Fruit fly (Drosophila melanogaster) whole organism, embryonic: ENCODE results near the gene CG32188.
A peak's percentile ranks its signal among the peaks of the same experiment; 100 is the strongest.

Experiments
- Awh ChIP-seq: fragments of 200-800 bp; sonication (Bioruptor generic); IDR thresholded peaks from 2 replicates; pipeline ENCODE4, ENCODE4 v1.3.6; 2022; ENCODE audit warnings: missing biosample characterization, missing genetic modification characterization
- CG10654 ChIP-seq: fragments of 200-800 bp; sonication (Bioruptor generic); optimal IDR thresholded peaks from 2 replicates; lab custom pipeline; 2016; ENCODE audit warnings: missing biosample characterization, missing genetic modification characterization
- CG12942 ChIP-seq: fragments of 200-800 bp; sonication (Bioruptor generic); optimal IDR thresholded peaks from 3 replicates; lab custom pipeline; 2016; ENCODE audit warnings: missing biosample characterization, missing genetic modification characterization
- CG15011 ChIP-seq: fragments of 200-800 bp; sonication (Bioruptor generic); optimal IDR thresholded peaks from 3 replicates; lab custom pipeline; 2018; ENCODE audit warnings: missing biosample characterization, mild to moderate bottlenecking, missing genetic modification characterization
- CG15601 ChIP-seq: fragments of 200-800 bp; sonication (Bioruptor generic); optimal IDR thresholded peaks from 3 replicates; lab custom pipeline; 2019; ENCODE audit warnings: missing biosample characterization, mild to moderate bottlenecking, missing genetic modification characterization, moderate library complexity
- CG1602 ChIP-seq: fragments of 200-800 bp; sonication (Bioruptor generic); optimal IDR thresholded peaks from 3 replicates; lab custom pipeline; 2016; ENCODE audit warnings: missing biosample characterization, missing genetic modification characterization
- CG1647 ChIP-seq: fragments of 200-800 bp; sonication (Bioruptor generic); optimal IDR thresholded peaks from 3 replicates; lab custom pipeline; 2016; ENCODE audit warnings: missing biosample characterization, missing genetic modification characterization
- CG16813 ChIP-seq: fragments of 200-800 bp; sonication (Bioruptor generic); IDR thresholded peaks from 3 replicates; pipeline ENCODE4 v1.3.6; 2022; ENCODE audit warnings: missing biosample characterization, missing genetic modification characterization; ENCODE audit not compliant: partially characterized antibody
- CG17802 ChIP-seq: fragments of 200-800 bp; sonication (Bioruptor generic); optimal IDR thresholded peaks from 2 replicates; lab custom pipeline; 2018; ENCODE audit warnings: missing biosample characterization, mild to moderate bottlenecking, missing genetic modification characterization, moderate library complexity
- CG2129 ChIP-seq: fragments of 200-800 bp; sonication (Bioruptor generic); IDR thresholded peaks from 2 replicates; pipeline ENCODE4 v1.3.6; 2022; ENCODE audit warnings: missing biosample characterization, missing genetic modification characterization; ENCODE audit not compliant: partially characterized antibody
- CG32767 ChIP-seq: fragments of 200-800 bp; sonication (Bioruptor generic); IDR thresholded peaks from 2 replicates; pipeline ENCODE4 v1.3.6; 2022; ENCODE audit warnings: missing biosample characterization, missing genetic modification characterization
- CG4617 ChIP-seq: fragments of 200-800 bp; sonication (Bioruptor generic); optimal IDR thresholded peaks from 3 replicates; lab custom pipeline; 2016; ENCODE audit warnings: missing biosample characterization, missing genetic modification characterization, borderline replicate concordance
- CG6813 ChIP-seq: fragments of 200-800 bp; sonication (Bioruptor generic); optimal IDR thresholded peaks from 2 replicates; lab custom pipeline; 2017; ENCODE audit warnings: missing biosample characterization, missing genetic modification characterization, mild to moderate bottlenecking, moderate library complexity, missing genetic modification reagents
- CG7271 ChIP-seq: fragments of 200-800 bp; sonication (Bioruptor generic); optimal IDR thresholded peaks from 2 replicates; lab custom pipeline; 2018; ENCODE audit warnings: missing biosample characterization, mild to moderate bottlenecking, missing genetic modification characterization, moderate library complexity
- CG7745 ChIP-seq: fragments of 200-800 bp; sonication (Bioruptor generic); optimal IDR thresholded peaks from 2 replicates; lab custom pipeline; 2018; ENCODE audit warnings: missing biosample characterization, mild to moderate bottlenecking, missing genetic modification characterization, moderate library complexity
- CG8388 ChIP-seq: fragments of 200-800 bp; sonication (Bioruptor generic); optimal IDR thresholded peaks from 2 replicates; lab custom pipeline; 2019; ENCODE audit warnings: missing biosample characterization, mild to moderate bottlenecking, missing genetic modification characterization, moderate library complexity
- CG9727 ChIP-seq: fragments of 200-800 bp; sonication (Bioruptor generic); optimal IDR thresholded peaks from 3 replicates; lab custom pipeline; 2017; ENCODE audit warnings: missing biosample characterization, mild to moderate bottlenecking, missing genetic modification characterization
- Camta ChIP-seq: fragments of 200-800 bp; sonication (Bioruptor generic); optimal IDR thresholded peaks from 2 replicates; lab custom pipeline; 2016; ENCODE audit warnings: missing biosample characterization, missing genetic modification characterization
- Deaf1 ChIP-seq: fragments of 200-800 bp; optimal IDR thresholded peaks from 3 replicates; lab custom pipeline; 2019; ENCODE audit warnings: missing biosample characterization, mild to moderate bottlenecking, missing genetic modification characterization, moderate library complexity
- Dfd ChIP-seq, 2 experiments: fragments of >200 bp; optimal IDR thresholded peaks; 2 replicates each; lab custom pipeline; 2017; ENCODE audit warnings: missing biosample characterization in 2 of 2, missing genetic modification characterization in 2 of 2
- Dll ChIP-seq: fragments of 200-800 bp; sonication (Bioruptor generic); IDR thresholded peaks from 4 replicates; pipeline ENCODE4 v1.3.6; 2022; ENCODE audit warnings: missing biosample characterization, missing genetic modification characterization; ENCODE audit not compliant: partially characterized antibody
- Doc3 ChIP-seq: fragments of 200-800 bp; sonication (Bioruptor generic); IDR thresholded peaks from 3 replicates; pipeline ENCODE4 v1.3.6; 2022; ENCODE audit warnings: missing biosample characterization, missing genetic modification characterization; ENCODE audit not compliant: partially characterized antibody
- Ets65A ChIP-seq: fragments of 200-800 bp; sonication (Bioruptor generic); peaks from one replicate; lab custom pipeline; 2016; ENCODE audit warnings: missing biosample characterization, missing genetic modification characterization
- Hr3 ChIP-seq: fragments of 200-800 bp; sonication (Bioruptor generic); optimal IDR thresholded peaks from 3 replicates; lab custom pipeline; 2016; ENCODE audit warnings: missing biosample characterization, missing genetic modification characterization
- Lpt ChIP-seq: fragments of >200 bp; optimal IDR thresholded peaks from 2 replicates; lab custom pipeline; 2018; ENCODE audit warnings: missing biosample characterization, missing genetic modification characterization
- NK7.1 ChIP-seq: fragments of 200-800 bp; sonication (Bioruptor generic); optimal IDR thresholded peaks from 3 replicates; lab custom pipeline; 2016; ENCODE audit warnings: missing biosample characterization, missing genetic modification characterization
- PHDP ChIP-seq: fragments of 200-800 bp; sonication (Bioruptor generic); optimal IDR thresholded peaks from 3 replicates; lab custom pipeline; 2018; ENCODE audit warnings: missing biosample characterization, mild to moderate bottlenecking, missing genetic modification characterization, moderate library complexity
- YL-1 ChIP-seq: fragments of 200-800 bp; sonication (Bioruptor generic); optimal IDR thresholded peaks from 3 replicates; lab custom pipeline; 2017; ENCODE audit warnings: missing biosample characterization, mild to moderate bottlenecking, missing genetic modification characterization
- abd-A ChIP-seq: fragments of 200-800 bp; sonication (Bioruptor generic); optimal IDR thresholded peaks from 3 replicates; lab custom pipeline; 2019; ENCODE audit warnings: missing biosample characterization, mild to moderate bottlenecking, missing genetic modification characterization, moderate library complexity
- al ChIP-seq: fragments of 200-800 bp; sonication (Bioruptor generic); IDR thresholded peaks from 2 replicates; pipeline ENCODE4 v1.3.6; 2022; ENCODE audit warnings: missing biosample characterization, missing genetic modification characterization
- bbx ChIP-seq: fragments of 200-800 bp; sonication (Bioruptor generic); IDR thresholded peaks from 2 replicates; pipeline ENCODE4 v1.3.6; 2022; ENCODE audit warnings: missing biosample characterization, missing genetic modification characterization; ENCODE audit not compliant: partially characterized antibody
- cad ChIP-seq: fragments of >200 bp; optimal IDR thresholded peaks from 2 replicates; lab custom pipeline; 2017; ENCODE audit warnings: missing biosample characterization, missing genetic modification characterization
- disco-r ChIP-seq: fragments of 200-800 bp; sonication (Bioruptor generic); optimal IDR thresholded peaks from 2 replicates; lab custom pipeline; 2016; ENCODE audit warnings: missing biosample characterization, missing genetic modification characterization
- eve ChIP-seq, 2 experiments: fragments of >200 bp; optimal IDR thresholded peaks; 2 replicates each; lab custom pipeline; 2017; ENCODE audit warnings: missing biosample characterization in 2 of 2, missing genetic modification characterization in 2 of 2
- ewg ChIP-seq: fragments of 200-800 bp; sonication (Bioruptor generic); optimal IDR thresholded peaks from 3 replicates; lab custom pipeline; 2017; ENCODE audit warnings: mild to moderate bottlenecking, missing biosample characterization, missing genetic modification reagents, missing genetic modification characterization
- gsb-n ChIP-seq: fragments of 200-800 bp; sonication (Bioruptor generic); optimal IDR thresholded peaks from 3 replicates; lab custom pipeline; 2018; ENCODE audit warnings: missing biosample characterization, mild to moderate bottlenecking, missing genetic modification characterization
- knrl ChIP-seq: fragments of 200-800 bp; sonication (Bioruptor generic); IDR thresholded peaks from 3 replicates; pipeline ENCODE4 v1.3.6; 2022; ENCODE audit warnings: missing biosample characterization, missing genetic modification characterization; ENCODE audit not compliant: partially characterized antibody
- nerfin-2 ChIP-seq: fragments of 200-800 bp; sonication (Bioruptor generic); IDR thresholded peaks from 2 replicates; pipeline ENCODE4 v1.3.6; 2022; ENCODE audit warnings: missing biosample characterization, missing genetic modification characterization; ENCODE audit not compliant: partially characterized antibody
- nmo ChIP-seq: fragments of 200-800 bp; sonication (Bioruptor generic); optimal IDR thresholded peaks from 2 replicates; lab custom pipeline; 2018; ENCODE audit warnings: missing biosample characterization, mild to moderate bottlenecking, missing genetic modification characterization, moderate library complexity
- nom ChIP-seq: fragments of 200-800 bp; sonication (Bioruptor generic); optimal IDR thresholded peaks from 2 replicates; lab custom pipeline; 2017; ENCODE audit warnings: missing biosample characterization, missing genetic modification characterization, mild to moderate bottlenecking, moderate library complexity, missing genetic modification reagents
- rib ChIP-seq: fragments of 200-800 bp; sonication (Bioruptor generic); IDR thresholded peaks from 2 replicates; pipeline ENCODE4 v1.3.6; 2022; ENCODE audit warnings: missing biosample characterization, missing genetic modification characterization
- seq ChIP-seq: fragments of 200-800 bp; sonication (Bioruptor generic); IDR thresholded peaks from 2 replicates; pipeline ENCODE4 v1.3.6; 2022; ENCODE audit warnings: missing biosample characterization, missing genetic modification characterization
- sim ChIP-seq: fragments of 200-800 bp; sonication (Bioruptor generic); IDR thresholded peaks from 2 replicates; pipeline ENCODE4 v1.3.6; 2022; ENCODE audit warnings: missing biosample characterization, missing genetic modification characterization
- tgo ChIP-seq: fragments of 200-800 bp; sonication (Bioruptor generic); IDR thresholded peaks from 3 replicates; pipeline ENCODE4 v1.3.6; 2022; ENCODE audit warnings: missing biosample characterization, missing genetic modification characterization
- tll ChIP-seq, 2 experiments: fragments of 200-800 bp in 1 of 2; fragments of >200 bp in 1 of 2; sonication (Bioruptor generic) in 1 of 2; optimal IDR thresholded peaks; 2 replicates each; lab custom pipeline; 2017 to 2019; ENCODE audit warnings: missing biosample characterization in 2 of 2, missing genetic modification characterization in 2 of 2, mild to moderate bottlenecking in 1 of 2, moderate library complexity in 1 of 2
- unpg ChIP-seq: fragments of 200-800 bp; sonication (Bioruptor generic); optimal IDR thresholded peaks from 3 replicates; lab custom pipeline; 2018; ENCODE audit warnings: missing biosample characterization, mild to moderate bottlenecking, missing genetic modification characterization, moderate library complexity
- vvl ChIP-seq: fragments of 200-800 bp; sonication (Bioruptor generic); IDR thresholded peaks from 2 replicates; pipeline ENCODE4 v1.3.6; 2022; ENCODE audit warnings: missing biosample characterization, missing genetic modification characterization
- zfh2 ChIP-seq: fragments of 200-800 bp; sonication (Bioruptor generic); optimal IDR thresholded peaks from 2 replicates; lab custom pipeline; 2016; ENCODE audit warnings: missing biosample characterization, missing genetic modification characterization

Gene CG32188

dm6 chr3L:17856655-17857479, 23.4 kb upstream of the CG32188 start, which contains the start of gene CG5535 (continued):
- TF ChIP-seq Hr3, result peak; percentile 85
- TF ChIP-seq CG15011, result peak; percentile 42
- peak; percentile 81 for TF ChIP-seq CG8388 (GFP tag; lab: Kevin White, UChicago)
- peak; percentile 40; the same call in 1 of the 2 replicates for TF ChIP-seq al (GFP tag; lab: Robert Waterston, UW)
- peak; percentile 63 for TF ChIP-seq ewg (GFP tag; lab: Kevin White, UChicago)
- TF ChIP-seq seq (GFP tag; lab: Robert Waterston, UW), result peak; percentile 49
- 0 out of 2 replicates have a peak, but pooled peaks have one; percentile 15 for TF ChIP-seq CG32767 (GFP tag; lab: Robert Waterston, UW)
- no peak for TF ChIP-seq NK7.1
- TF ChIP-seq nmo (GFP tag; lab: Kevin White, UChicago), result peak; percentile 92
- peak; percentile 60; the same call in 2 of the 3 replicates for TF ChIP-seq tgo
- no peak for TF ChIP-seq cad (GFP tag; lab: Kevin White, UChicago)
- TF ChIP-seq gsb-n (tag; lab: Kevin White, UChicago), result peak; percentile 59
- peak; percentile 24 for TF ChIP-seq CG1647 (GFP tag; lab: Kevin White, UChicago)
- no peak for TF ChIP-seq CG7271 (tag; lab: Kevin White, UChicago)
- no peak for TF ChIP-seq CG16813 (GFP tag; lab: Robert Waterston, UW)
- TF ChIP-seq CG4617 (GFP tag; lab: Kevin White, UChicago), result peak; percentile 7
- peak; percentile 19 for TF ChIP-seq Camta
- TF ChIP-seq CG9727 (GFP tag; lab: Kevin White, UChicago), result peak; percentile 91
- TF ChIP-seq disco-r (GFP tag; lab: Kevin White, UChicago), result no peak
- peak; percentile 61 for TF ChIP-seq YL-1 (GFP tag; lab: Kevin White, UChicago)
- TF ChIP-seq zfh2 (GFP tag; lab: Kevin White, UChicago), result peak; percentile 61
- TF ChIP-seq Dll, result no peak
- no peak for TF ChIP-seq CG2129 (GFP tag; lab: Robert Waterston, UW)
- TF ChIP-seq CG12942 (GFP tag; lab: Kevin White, UChicago), result peak; percentile 37
- no peak for TF ChIP-seq CG7745 (tag; lab: Kevin White, UChicago)
- no peak for TF ChIP-seq Dfd (GFP tag; optimal IDR thresholded peaks at IDR 0.05; lab: Kevin White, UChicago)
- no peak for TF ChIP-seq Doc3 (GFP tag; lab: Robert Waterston, UW)
- TF ChIP-seq Lpt (GFP tag; lab: Kevin White, UChicago), result no peak
- peak; percentile 70 for TF ChIP-seq CG1602 (GFP tag; lab: Kevin White, UChicago)
- TF ChIP-seq unpg (GFP tag; lab: Kevin White, UChicago), result peak; percentile 76
- peak; percentile 43 for TF ChIP-seq CG10654 (GFP tag; lab: Kevin White, UChicago)
- no peak for TF ChIP-seq bbx (GFP tag; lab: Robert Waterston, UW)
- TF ChIP-seq Deaf1 (tag; lab: Kevin White, UChicago), result peak; percentile 45
- peak; percentile 74 for TF ChIP-seq PHDP (tag; lab: Kevin White, UChicago)
- TF ChIP-seq sim (GFP tag; lab: Robert Waterston, UW), result no peak
- no peak for TF ChIP-seq eve (GFP tag; optimal IDR thresholded peaks at IDR 0.05; lab: Kevin White, UChicago)
- TF ChIP-seq tll (GFP tag; optimal IDR thresholded peaks at IDR 0.05; lab: Kevin White, UChicago), result peak in 1 of 2 experiments; percentile 6
- TF ChIP-seq nerfin-2 (GFP tag; lab: Robert Waterston, UW), result no peak; the same call in 1 of the 2 replicates
- TF ChIP-seq CG6813 (GFP tag; lab: Kevin White, UChicago), result peak; percentile 71
- TF ChIP-seq Ets65A (GFP tag; lab: Kevin White, UChicago), result peak; percentile 86
- peak; percentile 82 for TF ChIP-seq CG15601 (tag; lab: Kevin White, UChicago)
- peak; percentile 8 for TF ChIP-seq CG17802 (tag; lab: Kevin White, UChicago)
- peak; percentile 80 for TF ChIP-seq vvl (GFP tag; lab: Robert Waterston, UW)
- no peak for TF ChIP-seq knrl (GFP tag; lab: Robert Waterston, UW)
- no peak for TF ChIP-seq abd-A
- TF ChIP-seq rib, result peak; percentile 38
- peak; percentile 17 for TF ChIP-seq nom (GFP tag; lab: Kevin White, UChicago)
- peak; percentile 22; the same call in 1 of the 2 replicates for TF ChIP-seq Awh (GFP tag; lab: Robert Waterston, UW)
